Worm (Caenorhabditis elegans) whole organism, L3 larva: Measurements from ENCODE around the gene plc-2.
A peak's percentile ranks its signal among the peaks of the same experiment; 100 is the strongest.

Source experiments
- ZK546.5 ChIP-seq: sonication (generic microtip); optimal IDR thresholded peaks from 2 replicates; lab custom pipeline; 2017; ENCODE audit warnings: missing biosample characterization, missing genetic modification characterization
- ama-1 ChIP-seq: fragments of 150-350 bp; optimal IDR thresholded peaks from 2 replicates; lab custom pipeline; 2018
- ceh-16 ChIP-seq: sonication (generic microtip); optimal IDR thresholded peaks from 2 replicates; lab custom pipeline; 2017; ENCODE audit warnings: missing biosample characterization, missing genetic modification characterization
- ceh-28 ChIP-seq: fragments of 150-350 bp; optimal IDR thresholded peaks from 2 replicates; lab custom pipeline; 2014; ENCODE audit warnings: missing biosample characterization, missing genetic modification reagents, missing genetic modification characterization
- ceh-82 ChIP-seq: fragments of 150-350 bp; optimal IDR thresholded peaks from 2 replicates; lab custom pipeline; 2014; ENCODE audit warnings: missing biosample characterization, missing genetic modification characterization
- ceh-9 ChIP-seq: sonication (generic microtip); optimal IDR thresholded peaks from 2 replicates; lab custom pipeline; 2018; ENCODE audit warnings: missing biosample characterization, missing genetic modification characterization
- egl-27 ChIP-seq: sonication (generic microtip); optimal IDR thresholded peaks from 4 replicates; lab custom pipeline; 2017; ENCODE audit warnings: missing biosample characterization, missing genetic modification reagents, missing genetic modification characterization
- egl-5 ChIP-seq: fragments of 150-350 bp; optimal IDR thresholded peaks from 2 replicates; lab custom pipeline; 2017; ENCODE audit warnings: missing biosample characterization, missing genetic modification reagents, missing genetic modification characterization, inconsistent platforms
- elt-2 ChIP-seq: sonication (generic microtip); optimal IDR thresholded peaks from 2 replicates; lab custom pipeline; 2016; ENCODE audit warnings: missing genetic modification reagents, mild to moderate bottlenecking, missing genetic modification characterization, missing compliant biosample characterization
- elt-3 ChIP-seq, 3 experiments: fragments of 150-350 bp in 1 of 3; sonication (generic microtip) in 2 of 3; optimal IDR thresholded peaks; 2 replicates in 2 of 3; 4 replicates in 1 of 3; lab custom pipeline; 2014 to 2017; ENCODE audit warnings: missing biosample characterization in 3 of 3, missing genetic modification characterization in 3 of 3
- eor-1 ChIP-seq, 2 experiments: fragments of 150-350 bp; optimal IDR thresholded peaks; 2 replicates each; lab custom pipeline; 2014 to 2018; ENCODE audit warnings: missing biosample characterization in 2 of 2, missing genetic modification characterization in 2 of 2
- fos-1 ChIP-seq: fragments of 150-350 bp; optimal IDR thresholded peaks from 2 replicates; lab custom pipeline; 2014; ENCODE audit warnings: missing biosample characterization, missing genetic modification characterization
- hmg-11 ChIP-seq: sonication (generic microtip); optimal IDR thresholded peaks from 2 replicates; lab custom pipeline; 2016; ENCODE audit warnings: missing genetic modification characterization, missing compliant biosample characterization
- jun-1 ChIP-seq: fragments of 150-350 bp; optimal IDR thresholded peaks from 2 replicates; lab custom pipeline; 2014; ENCODE audit warnings: missing biosample characterization, missing genetic modification reagents, missing genetic modification characterization
- lin-15B ChIP-seq: fragments of 150-350 bp; optimal IDR thresholded peaks from 2 replicates; lab custom pipeline; 2014; ENCODE audit warnings: missing biosample characterization, missing genetic modification characterization
- lin-39 ChIP-seq: fragments of 150-350 bp; optimal IDR thresholded peaks from 2 replicates; lab custom pipeline; 2018; ENCODE audit warnings: missing biosample characterization, missing genetic modification reagents, missing genetic modification characterization
- mdl-1 ChIP-seq: fragments of 150-350 bp; optimal IDR thresholded peaks from 2 replicates; lab custom pipeline; 2014; ENCODE audit warnings: missing biosample characterization, missing genetic modification characterization
- mml-1 ChIP-seq: fragments of 150-350 bp; sonication (generic microtip); optimal IDR thresholded peaks from 3 replicates; lab custom pipeline; 2014; ENCODE audit warnings: missing biosample characterization, missing genetic modification characterization
- nfya-1 ChIP-seq: sonication (generic microtip); optimal IDR thresholded peaks from 2 replicates; lab custom pipeline; 2017; ENCODE audit warnings: missing genetic modification characterization, mild to moderate bottlenecking, missing compliant biosample characterization, antibody characterized with exemption, moderate library complexity; ENCODE audit not compliant: insufficient read depth
- nhr-11 ChIP-seq: fragments of 150-350 bp; optimal IDR thresholded peaks from 2 replicates; lab custom pipeline; 2014; ENCODE audit warnings: missing biosample characterization, missing genetic modification characterization
- nhr-12 ChIP-seq: fragments of 150-350 bp; optimal IDR thresholded peaks from 2 replicates; lab custom pipeline; 2014; ENCODE audit warnings: missing biosample characterization, missing genetic modification characterization
- nhr-23 ChIP-seq: fragments of 150-350 bp; optimal IDR thresholded peaks from 2 replicates; lab custom pipeline; 2014; ENCODE audit warnings: missing biosample characterization, missing genetic modification reagents, missing genetic modification characterization
- nhr-237 ChIP-seq: fragments of 150-350 bp; optimal IDR thresholded peaks from 2 replicates; lab custom pipeline; 2014; ENCODE audit warnings: missing biosample characterization, missing genetic modification characterization
- nhr-25 ChIP-seq: sonication (generic microtip); optimal IDR thresholded peaks from 2 replicates; lab custom pipeline; 2017; ENCODE audit warnings: missing biosample characterization, missing genetic modification characterization
- nhr-28 ChIP-seq: fragments of 150-350 bp; optimal IDR thresholded peaks from 2 replicates; lab custom pipeline; 2014; ENCODE audit warnings: missing biosample characterization, missing genetic modification characterization
- nhr-43 ChIP-seq: sonication (generic microtip); optimal IDR thresholded peaks from 2 replicates; lab custom pipeline; 2016; ENCODE audit warnings: mild to moderate bottlenecking, missing genetic modification characterization, missing compliant biosample characterization; ENCODE audit not compliant: poor library complexity, severe bottlenecking
- nhr-67 ChIP-seq: fragments of 150-350 bp; optimal IDR thresholded peaks from 2 replicates; lab custom pipeline; 2014; ENCODE audit warnings: missing biosample characterization, missing genetic modification characterization
- nhr-76 ChIP-seq: fragments of 150-350 bp; sonication (generic microtip); optimal IDR thresholded peaks from 5 replicates; lab custom pipeline; 2014; ENCODE audit warnings: missing biosample characterization, missing genetic modification characterization
- nhr-77 ChIP-seq: fragments of 150-350 bp; optimal IDR thresholded peaks from 2 replicates; lab custom pipeline; 2014; ENCODE audit warnings: missing biosample characterization, missing genetic modification characterization
- pha-4 ChIP-seq: fragments of 150-350 bp; optimal IDR thresholded peaks from 2 replicates; lab custom pipeline; 2014; ENCODE audit warnings: missing biosample characterization, missing genetic modification reagents, missing genetic modification characterization
- pqm-1 ChIP-seq: fragments of 150-350 bp; optimal IDR thresholded peaks from 2 replicates; lab custom pipeline; 2017; ENCODE audit warnings: missing biosample characterization, missing genetic modification characterization, inconsistent platforms
- sea-2 ChIP-seq: fragments of 150-350 bp; sonication (generic microtip); optimal IDR thresholded peaks from 4 replicates; lab custom pipeline; 2014; ENCODE audit warnings: missing biosample characterization, missing genetic modification reagents, missing genetic modification characterization
- skn-1 ChIP-seq: fragments of 150-350 bp; optimal IDR thresholded peaks from 2 replicates; lab custom pipeline; 2014; ENCODE audit warnings: missing biosample characterization, missing genetic modification characterization
- snpc-4 ChIP-seq: fragments of 150-350 bp; optimal IDR thresholded peaks from 2 replicates; lab custom pipeline; 2014; ENCODE audit warnings: missing biosample characterization, missing genetic modification characterization
- tbx-2 ChIP-seq: sonication (generic microtip); optimal IDR thresholded peaks from 2 replicates; lab custom pipeline; 2016; ENCODE audit warnings: mild to moderate bottlenecking, missing genetic modification characterization, missing compliant biosample characterization
- unc-39 ChIP-seq: sonication (generic microtip); optimal IDR thresholded peaks from 4 replicates; lab custom pipeline; 2017; ENCODE audit warnings: missing biosample characterization, missing genetic modification characterization
- zag-1 ChIP-seq: fragments of 150-350 bp; optimal IDR thresholded peaks from 2 replicates; lab custom pipeline; 2014; ENCODE audit warnings: missing biosample characterization, missing genetic modification characterization
- ztf-11 ChIP-seq: fragments of 150-350 bp; optimal IDR thresholded peaks from 2 replicates; lab custom pipeline; 2014; ENCODE audit warnings: missing biosample characterization, missing genetic modification characterization

Gene plc-2

DNA sequence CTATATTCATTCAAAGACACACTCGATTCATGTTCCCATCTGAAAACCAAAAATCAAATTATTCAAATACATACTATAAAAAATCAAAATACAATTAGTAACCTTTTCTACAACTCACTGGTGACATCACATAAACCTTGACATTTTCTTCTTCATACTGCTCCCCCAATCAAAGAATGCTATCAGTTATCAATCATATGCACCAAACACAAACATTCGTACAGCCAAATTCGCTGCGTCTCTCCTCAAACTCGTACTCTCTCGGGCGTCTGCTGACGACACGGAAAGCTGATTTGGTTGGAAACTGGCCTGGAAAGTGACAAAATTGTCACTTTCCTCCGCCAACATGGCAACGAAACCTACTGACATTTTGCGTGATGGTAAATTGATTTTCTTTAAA, at the start of gene plc-2:
Gene plc-2, plus strand, starts transcription at position 196 of the 400 bp plus-strand sequence.
- TF ChIP-seq fos-1 (tag; lab: Kevin White, UChicago) = no peak
- TF ChIP-seq sea-2 = no peak
- TF ChIP-seq ztf-11 (tag; lab: Kevin White, UChicago) = no peak
- TF ChIP-seq jun-1 (tag; lab: Kevin White, UChicago) = peak; percentile 47
- TF ChIP-seq ceh-9 (tag; lab: Kevin White, UChicago) = no peak
- TF ChIP-seq nhr-11 (tag; lab: Kevin White, UChicago) = no peak
- TF ChIP-seq ceh-82 = no peak
- TF ChIP-seq nhr-43 = no peak
- TF ChIP-seq elt-2 (tag; lab: Kevin White, UChicago) = peak; percentile 82
- no peak for TF ChIP-seq nhr-237 (tag; lab: Kevin White, UChicago)
- TF ChIP-seq ceh-28 (tag; lab: Kevin White, UChicago) = no peak
- TF ChIP-seq hmg-11 (tag; lab: Kevin White, UChicago) = no peak
- peak; percentile 44 for TF ChIP-seq pha-4 (tag; lab: Kevin White, UChicago)
- peak; percentile 78 for TF ChIP-seq pqm-1 (tag; lab: Kevin White, UChicago)
- no peak for TF ChIP-seq ama-1 (lab: Kevin White, UChicago)
- no peak for TF ChIP-seq skn-1 (tag; lab: Kevin White, UChicago)
- TF ChIP-seq lin-15B (tag; lab: Kevin White, UChicago) = no peak
- no peak for TF ChIP-seq nhr-25 (tag; lab: Kevin White, UChicago)
- no peak for TF ChIP-seq nfya-1 (tag; lab: Kevin White, UChicago)
- no peak for TF ChIP-seq mml-1 (tag; lab: Kevin White, UChicago)
- no peak for TF ChIP-seq egl-27 (tag; lab: Kevin White, UChicago)
- no peak for TF ChIP-seq elt-3 (tag; optimal IDR thresholded peaks at IDR 0.05; lab: Kevin White, UChicago)
- no peak for TF ChIP-seq eor-1 (tag; optimal IDR thresholded peaks at IDR 0.05; lab: Kevin White, UChicago)
- TF ChIP-seq nhr-67 (tag; lab: Kevin White, UChicago) = no peak

DNA sequence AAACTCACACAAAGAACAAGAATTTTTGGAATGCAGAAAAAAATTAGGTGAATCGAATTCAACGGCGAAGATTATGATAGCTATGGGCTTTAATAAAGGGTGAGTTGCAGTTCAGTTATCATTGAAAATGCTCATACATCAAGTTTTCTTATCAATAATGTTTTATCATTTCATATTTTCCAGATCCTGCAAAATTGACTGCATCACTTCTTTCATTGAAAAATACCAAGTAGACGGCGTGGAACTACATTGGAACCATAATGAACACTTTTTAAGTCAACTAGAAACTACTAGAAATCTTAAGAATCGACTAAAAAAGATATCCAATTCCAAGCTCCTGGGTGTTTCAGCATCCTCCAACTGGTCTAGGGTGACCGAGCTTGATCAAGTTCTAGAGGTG, 49.1 kb upstream of the plc-2 start, which contains the start of gene K08F9.1:
Gene K08F9.1, minus strand, starts transcription at position 101 of the 400 bp plus-strand sequence.
- TF ChIP-seq nhr-23 (no peak), mdl-1 (tag; lab: Kevin White, UChicago) (no peak), jun-1 (tag; lab: Kevin White, UChicago) (no peak), pha-4 (tag; lab: Kevin White, UChicago) (no peak), ceh-16 (tag; lab: Kevin White, UChicago) (no peak), elt-3 (tag; optimal IDR thresholded peaks at IDR 0.05; lab: Kevin White, UChicago) (no peak), nfya-1 (tag; lab: Kevin White, UChicago) (no peak), nhr-77 (tag; lab: Kevin White, UChicago) (no peak), unc-39 (tag; lab: Kevin White, UChicago) (no peak), ceh-82 (no peak), egl-27 (tag; lab: Kevin White, UChicago) (no peak), egl-5 (no peak), tbx-2 (tag; lab: Kevin White, UChicago) (no peak)
- TF ChIP-seq, all 47 proteins: peak for 0

DNA sequence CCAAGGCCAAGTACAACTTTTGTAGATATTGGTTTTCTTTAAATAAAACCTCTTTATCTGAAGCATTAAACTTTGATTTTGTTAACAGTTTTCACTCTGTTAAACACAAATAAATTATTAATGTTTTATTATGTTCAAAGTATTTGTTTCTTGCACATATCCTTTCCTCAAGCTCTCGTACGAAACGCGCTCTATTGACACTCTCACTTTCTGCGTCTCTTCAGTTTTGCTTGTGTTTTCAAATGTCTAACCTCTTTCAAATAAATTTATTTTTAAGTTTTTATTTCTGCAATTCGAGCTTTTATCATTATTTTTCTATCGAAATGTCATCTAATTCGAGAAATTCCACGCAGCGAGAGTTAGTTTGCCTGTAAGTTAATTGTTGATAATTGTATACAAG, 48.6 kb upstream of the plc-2 start, which contains the start of gene K08F9.4:
Gene K08F9.4, plus strand, starts transcription at position 222 of the 400 bp plus-strand sequence.
- peak; percentile 87 for TF ChIP-seq lin-15B (tag; lab: Kevin White, UChicago)
- no peak for TF ChIP-seq nhr-28 (tag; lab: Kevin White, UChicago)
- TF ChIP-seq ceh-16 (tag; lab: Kevin White, UChicago) = no peak
- no peak for TF ChIP-seq ceh-9 (tag; lab: Kevin White, UChicago)
- TF ChIP-seq nfya-1 (tag; lab: Kevin White, UChicago) = peak; percentile 71
- peak; percentile 7 for TF ChIP-seq elt-2 (tag; lab: Kevin White, UChicago)
- TF ChIP-seq nhr-25 (tag; lab: Kevin White, UChicago) = peak; percentile 49
- TF ChIP-seq sea-2 = no peak
- TF ChIP-seq hmg-11 (tag; lab: Kevin White, UChicago) = peak; percentile 32
- peak; percentile 52 for TF ChIP-seq nhr-43
- TF ChIP-seq pha-4 (tag; lab: Kevin White, UChicago) = peak; percentile 93
- peak; percentile 92 for TF ChIP-seq nhr-23
- no peak for TF ChIP-seq nhr-76 (tag; lab: Kevin White, UChicago)
- peak; percentile 71 for TF ChIP-seq snpc-4

DNA sequence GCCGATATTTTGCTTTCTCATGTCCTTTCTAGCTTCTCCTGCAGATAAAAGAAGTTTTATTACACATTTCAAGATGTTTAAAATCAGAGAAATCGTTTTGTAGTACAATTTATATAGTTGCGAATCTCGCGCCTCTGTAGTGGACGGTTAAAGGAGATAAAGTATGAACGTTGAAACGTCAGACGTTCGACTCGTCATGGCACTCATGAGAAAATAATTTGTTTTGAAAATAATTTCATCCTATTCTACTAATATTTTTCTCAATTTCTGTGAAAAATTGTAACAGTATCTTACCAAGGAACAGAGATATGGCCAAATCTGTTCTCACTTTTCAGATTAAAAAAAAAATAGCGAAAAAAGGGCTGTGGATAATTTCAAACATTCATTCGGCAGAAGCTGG, 44.6 kb upstream of the plc-2 start, which contains the start of gene T09F5.20:
Gene T09F5.20, minus strand, starts transcription at position 101 of the 400 bp plus-strand sequence.
- no peak for TF ChIP-seq lin-39 (tag; lab: Kevin White, UChicago)
- no peak for TF ChIP-seq nhr-28 (tag; lab: Kevin White, UChicago)
- no peak for TF ChIP-seq nhr-77 (tag; lab: Kevin White, UChicago)
- TF ChIP-seq ceh-28 (tag; lab: Kevin White, UChicago) = no peak
- TF ChIP-seq tbx-2 (tag; lab: Kevin White, UChicago) = no peak
- TF ChIP-seq nhr-12 = no peak
- TF ChIP-seq nhr-67 (tag; lab: Kevin White, UChicago) = no peak
- no peak for TF ChIP-seq ZK546.5 (tag; lab: Kevin White, UChicago)
- TF ChIP-seq sea-2 = no peak
- no peak for TF ChIP-seq egl-27 (tag; lab: Kevin White, UChicago)
- TF ChIP-seq ceh-82 = no peak
- no peak for TF ChIP-seq mdl-1 (tag; lab: Kevin White, UChicago)
- TF ChIP-seq hmg-11 (tag; lab: Kevin White, UChicago) = no peak
- no peak for TF ChIP-seq nhr-11 (tag; lab: Kevin White, UChicago)
- no peak for TF ChIP-seq zag-1
